Fruit fly (Drosophila melanogaster): ENCODE results near the gene CG31189.

DNA sequence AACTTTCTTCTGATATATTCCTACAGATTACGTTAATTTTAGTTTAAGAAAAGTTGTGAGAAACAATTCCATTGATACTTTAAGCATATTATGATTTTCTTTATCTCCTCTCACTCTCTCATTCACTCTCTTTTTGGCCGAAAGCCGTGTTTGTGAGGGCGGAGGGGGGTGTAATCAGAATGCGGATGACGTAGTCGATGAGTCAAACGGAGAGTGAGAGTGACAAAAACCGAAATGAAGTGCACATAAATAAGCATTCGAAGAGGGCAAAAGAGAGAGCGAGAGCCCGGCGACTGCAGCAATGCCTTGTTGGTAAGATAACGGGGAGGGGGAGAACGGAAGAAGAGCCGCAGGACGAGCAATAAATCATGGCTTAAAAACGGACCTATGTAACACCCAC lies 48.6 kb upstream of the CG31189 start:
- TF ChIP-seq h (optimal IDR thresholded peaks at IDR 0.05) = no peak
- TF ChIP-seq Sin3A (optimal IDR thresholded peaks at IDR 0.05) = no peak
- no peak for TF ChIP-seq psq (optimal IDR thresholded peaks at IDR 0.05)
- TF ChIP-seq Myc (optimal IDR thresholded peaks at IDR 0.05) = no peak
- TF ChIP-seq insv (optimal IDR thresholded peaks at IDR 0.05) = no peak
- no peak for TF ChIP-seq ttk (optimal IDR thresholded peaks at IDR 0.05)
